Worm (Caenorhabditis elegans) whole organism, L4 larva: ENCODE results near the gene tmed-13.
A peak's percentile ranks its signal among the peaks of the same experiment; 100 is the strongest.

Experiments used
- F49E8.2 ChIP-seq: sonication (generic microtip); optimal IDR thresholded peaks from 2 replicates; lab custom pipeline; 2016; ENCODE audit warnings: missing compliant biosample characterization, mild to moderate bottlenecking, missing genetic modification characterization, borderline replicate concordance
- egl-27 ChIP-seq: sonication (generic microtip); optimal IDR thresholded peaks from 3 replicates; lab custom pipeline; 2017; ENCODE audit warnings: missing biosample characterization, missing genetic modification reagents, missing genetic modification characterization
- hlh-11 ChIP-seq: fragments of 200-800 bp; sonication (Bioruptor generic); optimal IDR thresholded peaks from 2 replicates; lab custom pipeline; 2018; ENCODE audit warnings: mild to moderate bottlenecking, missing genetic modification characterization, missing compliant biosample characterization
- mep-1 ChIP-seq: fragments of 150-350 bp; sonication (generic microtip); optimal IDR thresholded peaks from 3 replicates; lab custom pipeline; 2014; ENCODE audit warnings: missing biosample characterization, missing genetic modification characterization
- nhr-11 ChIP-seq: fragments of 150-350 bp; optimal IDR thresholded peaks from 2 replicates; lab custom pipeline; 2014; ENCODE audit warnings: missing biosample characterization, missing genetic modification characterization
- nhr-237 ChIP-seq: sonication (generic microtip); optimal IDR thresholded peaks from 2 replicates; lab custom pipeline; 2017; ENCODE audit warnings: missing biosample characterization, missing genetic modification characterization
- pqm-1 ChIP-seq: sonication (generic microtip); optimal IDR thresholded peaks from 2 replicates; lab custom pipeline; 2017; ENCODE audit warnings: missing biosample characterization, missing genetic modification characterization
- unc-39 ChIP-seq: sonication (generic microtip); optimal IDR thresholded peaks from 2 replicates; lab custom pipeline; 2017; ENCODE audit warnings: missing biosample characterization, missing genetic modification characterization

DNA sequence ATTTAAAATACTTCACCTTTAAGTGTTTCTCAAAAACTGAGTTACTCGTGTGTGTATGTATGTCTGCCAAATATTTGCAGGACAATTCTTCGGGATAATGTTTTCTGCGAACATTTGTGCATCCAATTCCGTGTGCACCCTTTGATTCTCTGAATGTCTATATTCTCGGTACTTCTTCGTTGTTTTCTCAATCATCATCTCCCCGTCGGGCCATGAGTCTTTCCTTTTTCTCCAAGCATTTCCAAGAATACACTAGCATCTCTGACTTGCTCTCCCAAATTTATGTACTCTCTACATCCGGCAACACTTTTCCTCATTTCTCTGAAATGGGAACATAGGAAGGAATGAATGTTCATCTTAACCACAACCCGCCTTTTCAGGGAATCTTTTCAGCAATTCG is 43.5 kb upstream of the tmed-13 start:
- TF ChIP-seq F49E8.2 (tag; lab: Kevin White, UChicago) (no peak), hlh-11 (tag; lab: Kevin White, UChicago) (no peak), unc-39 (no peak), nhr-237 (tag; lab: Kevin White, UChicago) (no peak), egl-27 (tag; lab: Kevin White, UChicago) (no peak), nhr-11 (peak; percentile 69), pqm-1 (tag; lab: Kevin White, UChicago) (no peak), mep-1 (tag; lab: Kevin White, UChicago) (no peak)
